Worm (Caenorhabditis elegans) whole organism, L3 larva: ENCODE data around the gene gcy-21.

ENCODE experiments used
- ama-1 ChIP-seq: fragments of 150-350 bp; optimal IDR thresholded peaks from 2 replicates; lab custom pipeline; 2018
- egl-27 ChIP-seq: sonication (generic microtip); optimal IDR thresholded peaks from 4 replicates; lab custom pipeline; 2017; ENCODE audit warnings: missing biosample characterization, missing genetic modification reagents, missing genetic modification characterization
- nhr-28 ChIP-seq: fragments of 150-350 bp; optimal IDR thresholded peaks from 2 replicates; lab custom pipeline; 2014; ENCODE audit warnings: missing biosample characterization, missing genetic modification characterization
- nhr-67 ChIP-seq: fragments of 150-350 bp; optimal IDR thresholded peaks from 2 replicates; lab custom pipeline; 2014; ENCODE audit warnings: missing biosample characterization, missing genetic modification characterization
- nhr-76 ChIP-seq: fragments of 150-350 bp; sonication (generic microtip); optimal IDR thresholded peaks from 5 replicates; lab custom pipeline; 2014; ENCODE audit warnings: missing biosample characterization, missing genetic modification characterization
- pqm-1 ChIP-seq: fragments of 150-350 bp; optimal IDR thresholded peaks from 2 replicates; lab custom pipeline; 2017; ENCODE audit warnings: missing biosample characterization, missing genetic modification characterization, inconsistent platforms
- skn-1 ChIP-seq: fragments of 150-350 bp; optimal IDR thresholded peaks from 2 replicates; lab custom pipeline; 2014; ENCODE audit warnings: missing biosample characterization, missing genetic modification characterization

ce11 chrII:2677534-2678168 lies 18.2 kb downstream of the gcy-21 start, which contains the start of gene F22E5.17:
- no peak for TF ChIP-seq nhr-76 (tag; lab: Kevin White, UChicago)
- no peak for TF ChIP-seq ama-1 (lab: Kevin White, UChicago)
- no peak for TF ChIP-seq nhr-67 (tag; lab: Kevin White, UChicago)
- TF ChIP-seq egl-27 (tag; lab: Kevin White, UChicago): no peak
- TF ChIP-seq nhr-28 (tag; lab: Kevin White, UChicago): no peak
- TF ChIP-seq pqm-1 (tag; lab: Kevin White, UChicago): peak; percentile 69
- TF ChIP-seq skn-1: peak; percentile 4
